Worm (Caenorhabditis elegans): Measurements from ENCODE around the gene lgc-23.

- no peak for TF ChIP-seq skn-1 (tag; optimal IDR thresholded peaks at IDR 0.05)
- no peak for TF ChIP-seq F16B12.6 (tag; optimal IDR thresholded peaks at IDR 0.05)
- TF ChIP-seq ceh-63 (GFP tag; optimal IDR thresholded peaks at IDR 0.05), result no peak
- no peak for TF ChIP-seq lin-15B (tag; optimal IDR thresholded peaks at IDR 0.05)
- TF ChIP-seq unc-62 (GFP tag; optimal IDR thresholded peaks at IDR 0.05), result no peak
- peak; percentile 60 for TF ChIP-seq lir-3 (tag; optimal IDR thresholded peaks at IDR 0.05; ENCODE audit: poor library complexity)
- TF ChIP-seq nhr-77 (tag; optimal IDR thresholded peaks at IDR 0.05), result peak; percentile 58
- TF ChIP-seq mep-1 (tag; optimal IDR thresholded peaks at IDR 0.05), result peak; percentile 65
- TF ChIP-seq dpl-1 (GFP tag; optimal IDR thresholded peaks at IDR 0.05), result peak in 2 of 3 experiments; percentile 4 to 13
- TF ChIP-seq C16A3.4 (tag; optimal IDR thresholded peaks at IDR 0.05), result peak; percentile 58
- TF ChIP-seq fkh-10 (GFP tag; optimal IDR thresholded peaks at IDR 0.05), result peak; percentile 85
- no peak for TF ChIP-seq mef-2 (tag; optimal IDR thresholded peaks at IDR 0.05)
Observed at ce11 chrX:12106004-12106403, 41.0 kb downstream of the lgc-23 start.

Data from whole organism, L1 larva.